Worm (Caenorhabditis elegans) whole organism, late embryonic: ENCODE measurements around the gene fax-1.

ENCODE experiments used
- C38D4.7 ChIP-seq: fragments of 200-800 bp; sonication (Bioruptor generic); optimal IDR thresholded peaks from 2 replicates; lab custom pipeline; 2018; ENCODE audit warnings: mild to moderate bottlenecking, missing genetic modification characterization, moderate library complexity, missing compliant biosample characterization
- F13H6.1 ChIP-seq: sonication (generic microtip); optimal IDR thresholded peaks from 2 replicates; lab custom pipeline; 2016; ENCODE audit warnings: missing genetic modification characterization, missing compliant biosample characterization
- T23F11.4 ChIP-seq: fragments of 200-800 bp; sonication (Bioruptor generic); optimal IDR thresholded peaks from 2 replicates; lab custom pipeline; 2018; ENCODE audit warnings: mild to moderate bottlenecking, missing genetic modification characterization, missing compliant biosample characterization
- ahr-1 ChIP-seq: sonication (generic microtip); optimal IDR thresholded peaks from 2 replicates; lab custom pipeline; 2016; ENCODE audit warnings: missing genetic modification characterization, missing compliant biosample characterization
- ama-1 ChIP-seq: fragments of 150-350 bp; optimal IDR thresholded peaks from 2 replicates; lab custom pipeline; 2014
- ceh-19 ChIP-seq: fragments of 200-800 bp; sonication (Bioruptor generic); optimal IDR thresholded peaks from 2 replicates; lab custom pipeline; 2018; ENCODE audit warnings: mild to moderate bottlenecking, missing genetic modification characterization, missing compliant biosample characterization
- ceh-22 ChIP-seq: sonication (generic microtip); optimal IDR thresholded peaks from 2 replicates; lab custom pipeline; 2017; ENCODE audit warnings: missing biosample characterization, missing genetic modification characterization
- ceh-31 ChIP-seq: sonication (generic microtip); optimal IDR thresholded peaks from 2 replicates; lab custom pipeline; 2016; ENCODE audit warnings: missing genetic modification characterization, missing compliant biosample characterization
- ceh-48 ChIP-seq: sonication (generic microtip); optimal IDR thresholded peaks from 2 replicates; lab custom pipeline; 2016; ENCODE audit warnings: missing genetic modification characterization, inconsistent platforms, missing compliant biosample characterization
- dmd-4 ChIP-seq: sonication (generic microtip); optimal IDR thresholded peaks from 2 replicates; lab custom pipeline; 2016; ENCODE audit warnings: borderline replicate concordance, missing genetic modification characterization, missing compliant biosample characterization
- ets-4 ChIP-seq: sonication (generic microtip); optimal IDR thresholded peaks from 2 replicates; lab custom pipeline; 2016; ENCODE audit warnings: missing genetic modification characterization, missing compliant biosample characterization
- fkh-10 ChIP-seq: fragments of 150-350 bp; optimal IDR thresholded peaks from 2 replicates; lab custom pipeline; 2014; ENCODE audit warnings: missing biosample characterization, missing genetic modification reagents, missing genetic modification characterization
- fkh-6 ChIP-seq: sonication (generic microtip); optimal IDR thresholded peaks from 2 replicates; lab custom pipeline; 2016; ENCODE audit warnings: missing genetic modification characterization, missing compliant biosample characterization
- hlh-30 ChIP-seq: sonication (generic microtip); optimal IDR thresholded peaks from 2 replicates; lab custom pipeline; 2017; ENCODE audit warnings: antibody characterized with exemption, missing genetic modification characterization, missing compliant biosample characterization; ENCODE audit not compliant: insufficient read depth
- lim-6 ChIP-seq: sonication (generic microtip); optimal IDR thresholded peaks from 2 replicates; lab custom pipeline; 2016; ENCODE audit warnings: missing genetic modification characterization, missing compliant biosample characterization
- lin-11 ChIP-seq: fragments of 200-800 bp; sonication (Bioruptor generic); optimal IDR thresholded peaks from 2 replicates; lab custom pipeline; 2018; ENCODE audit warnings: mild to moderate bottlenecking, missing genetic modification characterization, missing compliant biosample characterization
- mec-3 ChIP-seq: sonication (generic microtip); optimal IDR thresholded peaks from 2 replicates; lab custom pipeline; 2016; ENCODE audit warnings: borderline replicate concordance, missing genetic modification characterization, missing compliant biosample characterization
- nfya-1 ChIP-seq: sonication (generic microtip); optimal IDR thresholded peaks from 2 replicates; lab custom pipeline; 2017; ENCODE audit warnings: missing genetic modification characterization, mild to moderate bottlenecking, missing compliant biosample characterization, antibody characterized with exemption, moderate library complexity
- nhr-11 ChIP-seq: fragments of 150-350 bp; optimal IDR thresholded peaks from 2 replicates; lab custom pipeline; 2014; ENCODE audit warnings: missing biosample characterization, missing genetic modification characterization
- npax-4 ChIP-seq: sonication (generic microtip); optimal IDR thresholded peaks from 2 replicates; lab custom pipeline; 2016; ENCODE audit warnings: missing genetic modification characterization, missing compliant biosample characterization
- odd-2 ChIP-seq: sonication (generic microtip); optimal IDR thresholded peaks from 2 replicates; lab custom pipeline; 2017; ENCODE audit warnings: antibody characterized with exemption, mild to moderate bottlenecking, missing genetic modification characterization, missing compliant biosample characterization
- pax-1 ChIP-seq: fragments of 150-350 bp; optimal IDR thresholded peaks from 2 replicates; lab custom pipeline; 2014; ENCODE audit warnings: missing biosample characterization, missing genetic modification characterization
- pha-2 ChIP-seq: sonication (generic microtip); optimal IDR thresholded peaks from 2 replicates; lab custom pipeline; 2017; ENCODE audit warnings: mild to moderate bottlenecking, missing genetic modification characterization, missing compliant biosample characterization
- pha-4 ChIP-seq: fragments of 150-350 bp; optimal IDR thresholded peaks from 2 replicates; lab custom pipeline; 2018; ENCODE audit warnings: missing biosample characterization, missing genetic modification reagents, missing genetic modification characterization
- pros-1 ChIP-seq: fragments of 150-350 bp; optimal IDR thresholded peaks from 2 replicates; lab custom pipeline; 2014; ENCODE audit warnings: missing biosample characterization, missing genetic modification reagents, missing genetic modification characterization
- ref-2 ChIP-seq: sonication (generic microtip); optimal IDR thresholded peaks from 2 replicates; lab custom pipeline; 2016; ENCODE audit warnings: missing genetic modification characterization, missing compliant biosample characterization
- sdc-2 ChIP-seq: sonication (generic microtip); optimal IDR thresholded peaks from 2 replicates; lab custom pipeline; 2016; ENCODE audit warnings: missing genotype, missing genetic modification characterization, missing compliant biosample characterization
- sox-2 ChIP-seq: fragments of 200-800 bp; sonication (Bioruptor generic); IDR thresholded peaks from 2 replicates; pipeline ENCODE4 v1.3.6; 2022; ENCODE audit warnings: missing genetic modification reagents, missing genetic modification characterization, missing compliant biosample characterization
- syd-9 ChIP-seq: sonication (generic microtip); optimal IDR thresholded peaks from 2 replicates; lab custom pipeline; 2016; ENCODE audit warnings: mild to moderate bottlenecking, missing genetic modification characterization, moderate library complexity, missing compliant biosample characterization
- tbx-2 ChIP-seq: sonication (generic microtip); optimal IDR thresholded peaks from 2 replicates; lab custom pipeline; 2016; ENCODE audit warnings: missing genetic modification characterization, missing compliant biosample characterization
- tbx-7 ChIP-seq: sonication (generic microtip); optimal IDR thresholded peaks from 2 replicates; lab custom pipeline; 2016; ENCODE audit warnings: missing genotype, missing genetic modification characterization, missing compliant biosample characterization
- unc-3 ChIP-seq, 2 experiments: fragments of 200-800 bp in 1 of 2; sonication (Bioruptor generic) in 1 of 2; sonication (generic microtip) in 1 of 2; conservative IDR thresholded peaks in 1 of 2; optimal IDR thresholded peaks in 1 of 2; 2 replicates each; pipeline versions ENCODE4 v1.3.6 to Lab custom; 2016 to 2022; ENCODE audit warnings: missing compliant biosample characterization in 2 of 2, missing genetic modification characterization in 2 of 2, missing genetic modification reagents in 1 of 2
- unc-42 ChIP-seq: sonication (generic microtip); optimal IDR thresholded peaks from 2 replicates; lab custom pipeline; 2016; ENCODE audit warnings: missing genotype, missing genetic modification characterization, missing compliant biosample characterization
- unc-55 ChIP-seq: sonication (generic microtip); optimal IDR thresholded peaks from 2 replicates; lab custom pipeline; 2017; ENCODE audit warnings: missing biosample characterization, missing genetic modification reagents, missing genetic modification characterization
- unc-86 ChIP-seq: sonication (generic microtip); optimal IDR thresholded peaks from 2 replicates; lab custom pipeline; 2016; ENCODE audit warnings: missing genetic modification characterization, missing compliant biosample characterization
- zip-5 ChIP-seq: sonication (generic microtip); optimal IDR thresholded peaks from 2 replicates; lab custom pipeline; 2016; ENCODE audit warnings: missing genetic modification characterization, missing compliant biosample characterization

fax-1 gene

ce11 chrX:3170456-3170855 lies 28.7 kb downstream of the fax-1 start, which contains the start of gene C15C7.6:
Gene C15C7.6, minus strand, starts transcription at chrX:3170556.
- TF ChIP-seq sdc-2 (tag; lab: Kevin White, UChicago) (no peak), tbx-7 (tag; lab: Kevin White, UChicago) (no peak), zip-5 (tag; lab: Kevin White, UChicago) (no peak), unc-42 (no peak)

- no peak for TF ChIP-seq ets-4 (tag; lab: Kevin White, UChicago)
- no peak for TF ChIP-seq ama-1 (lab: Kevin White, UChicago)
- TF ChIP-seq pax-1 = no peak
- TF ChIP-seq C38D4.7 (GFP tag; lab: Kevin White, UChicago) = no peak
- TF ChIP-seq tbx-2 (tag; lab: Kevin White, UChicago) = no peak
- no peak for TF ChIP-seq syd-9 (tag; lab: Kevin White, UChicago)
Measured at ce11 chrX:3165569-3165968, 33.6 kb downstream of the fax-1 start, which contains the start of gene pfut-1. Gene pfut-1, plus strand, starts transcription at chrX:3165826.

ce11 chrX:3163972-3164575 lies 35.1 kb downstream of the fax-1 start, which contains the start of gene syx-6:
Gene syx-6, plus strand, starts transcription at chrX:3164525.
- TF ChIP-seq lim-6 (tag; lab: Kevin White, UChicago) (no peak), npax-4 (tag; lab: Kevin White, UChicago) (no peak), pros-1 (tag; lab: Kevin White, UChicago) (no peak), hlh-30 (tag; lab: Kevin White, UChicago) (no peak), ceh-48 (tag; lab: Kevin White, UChicago) (no peak), fkh-6 (tag; lab: Kevin White, UChicago) (no peak), dmd-4 (tag; lab: Kevin White, UChicago) (no peak), sox-2 (GFP tag; lab: Robert Waterston, UW) (no peak), unc-86 (tag; lab: Kevin White, UChicago) (no peak), fkh-10 (no peak)
- TF ChIP-seq, all 69 proteins: peak for 0

- TF ChIP-seq ref-2 (no peak), dmd-4 (tag; lab: Kevin White, UChicago) (no peak), ceh-31 (peak; percentile 36), fkh-10 (no peak), pros-1 (tag; lab: Kevin White, UChicago) (no peak), pha-2 (tag; lab: Kevin White, UChicago) (no peak), sdc-2 (tag; lab: Kevin White, UChicago) (no peak), ahr-1 (tag; lab: Kevin White, UChicago) (no peak), nhr-11 (tag; lab: Kevin White, UChicago) (no peak), unc-86 (tag; lab: Kevin White, UChicago) (no peak), unc-55 (no peak), ceh-19 (GFP tag; lab: Kevin White, UChicago) (no peak), unc-3 (GFP tag; conservative IDR thresholded peaks at IDR 0.05; lab: Robert Waterston, UW) (no peak), unc-3 (tag; optimal IDR thresholded peaks at IDR 0.05; lab: Kevin White, UChicago) (no peak), odd-2 (tag; lab: Kevin White, UChicago) (no peak), pha-4 (tag; lab: Kevin White, UChicago) (no peak), lin-11 (tag; lab: Kevin White, UChicago) (no peak), ceh-22 (tag; lab: Kevin White, UChicago) (no peak), F13H6.1 (tag; lab: Kevin White, UChicago) (no peak), mec-3 (tag; lab: Kevin White, UChicago) (no peak), T23F11.4 (no peak), nfya-1 (tag; lab: Kevin White, UChicago) (peak; percentile 36), tbx-2 (tag; lab: Kevin White, UChicago) (peak; percentile 2), ama-1 (lab: Kevin White, UChicago) (no peak)
Measured at ce11 chrX:3159542-3159941, 39.6 kb downstream of the fax-1 start, which contains the start of gene gcc-1. Gene gcc-1, plus strand, starts transcription at chrX:3159940.
